Fruit fly (Drosophila melanogaster) whole organism, embryonic: ENCODE measurements around the gene CG16984.

Source experiments
- CG10267 ChIP-seq: fragments of 200-800 bp; sonication (Bioruptor generic); optimal IDR thresholded peaks from 2 replicates; lab custom pipeline; 2018; ENCODE audit warnings: missing biosample characterization, mild to moderate bottlenecking, missing genetic modification characterization, moderate library complexity
- CG11696 ChIP-seq: fragments of 200-800 bp; sonication (Bioruptor generic); IDR thresholded peaks from 2 replicates; pipeline ENCODE4 v1.3.6; 2022; ENCODE audit warnings: missing biosample characterization, missing genetic modification characterization
- CG12155 ChIP-seq: fragments of 200-800 bp; sonication (Bioruptor generic); optimal IDR thresholded peaks from 3 replicates; lab custom pipeline; 2016; ENCODE audit warnings: missing biosample characterization, missing genetic modification characterization
- CG12659 ChIP-seq: fragments of 200-800 bp; sonication (Bioruptor generic); optimal IDR thresholded peaks from 3 replicates; lab custom pipeline; 2017; ENCODE audit warnings: mild to moderate bottlenecking, missing biosample characterization, missing genetic modification reagents, missing genetic modification characterization
- CG14050 ChIP-seq: fragments of 200-800 bp; sonication (Bioruptor generic); IDR thresholded peaks from 3 replicates; pipeline ENCODE4 v1.3.6; 2022; ENCODE audit warnings: missing biosample characterization, missing genetic modification characterization
- CG14441 ChIP-seq: fragments of 200-800 bp; sonication (Bioruptor generic); IDR thresholded peaks from 2 replicates; pipeline ENCODE4 v1.3.6; 2022; ENCODE audit warnings: missing biosample characterization, missing genetic modification characterization
- CG14710 ChIP-seq: fragments of 200-800 bp; sonication (Bioruptor generic); optimal IDR thresholded peaks from 3 replicates; lab custom pipeline; 2019; ENCODE audit warnings: missing biosample characterization, mild to moderate bottlenecking, missing genetic modification characterization, moderate library complexity
- CG14860 ChIP-seq: fragments of 200-800 bp; sonication (Bioruptor generic); IDR thresholded peaks from 3 replicates; pipeline ENCODE4 v1.3.6; 2022; ENCODE audit warnings: missing biosample characterization, missing genetic modification characterization; ENCODE audit not compliant: partially characterized antibody
- CG15011 ChIP-seq: fragments of 200-800 bp; sonication (Bioruptor generic); optimal IDR thresholded peaks from 3 replicates; lab custom pipeline; 2018; ENCODE audit warnings: missing biosample characterization, mild to moderate bottlenecking, missing genetic modification characterization
- CG15696 ChIP-seq: fragments of 200-800 bp; sonication (Bioruptor generic); optimal IDR thresholded peaks from 2 replicates; lab custom pipeline; 2019; ENCODE audit warnings: missing biosample characterization, mild to moderate bottlenecking, missing genetic modification characterization, moderate library complexity
- CG16813 ChIP-seq: fragments of 200-800 bp; sonication (Bioruptor generic); IDR thresholded peaks from 3 replicates; pipeline ENCODE4 v1.3.6; 2022; ENCODE audit warnings: missing biosample characterization, missing genetic modification characterization; ENCODE audit not compliant: partially characterized antibody
- CG17385 ChIP-seq: fragments of 200-800 bp; sonication (Bioruptor generic); optimal IDR thresholded peaks from 3 replicates; lab custom pipeline; 2018; ENCODE audit warnings: missing biosample characterization, mild to moderate bottlenecking, missing genetic modification characterization
- CG17829 ChIP-seq: fragments of 200-800 bp; optimal IDR thresholded peaks from 2 replicates; lab custom pipeline; 2019; ENCODE audit warnings: missing biosample characterization, mild to moderate bottlenecking, missing genetic modification characterization, moderate library complexity
- CG1832 ChIP-seq: fragments of 200-800 bp; sonication (Bioruptor generic); optimal IDR thresholded peaks from 2 replicates; lab custom pipeline; 2017; ENCODE audit warnings: missing biosample characterization, mild to moderate bottlenecking, missing genetic modification characterization, inconsistent platforms
- CG18599 ChIP-seq: fragments of 200-800 bp; sonication (Bioruptor generic); optimal IDR thresholded peaks from 3 replicates; lab custom pipeline; 2017; ENCODE audit warnings: missing biosample characterization, missing genetic modification characterization, mild to moderate bottlenecking, moderate library complexity, missing genetic modification reagents
- CG30020 ChIP-seq: fragments of 200-800 bp; optimal IDR thresholded peaks from 2 replicates; lab custom pipeline; 2019; ENCODE audit warnings: missing biosample characterization, mild to moderate bottlenecking, missing genetic modification characterization, moderate library complexity
- CG3065 ChIP-seq: fragments of 200-800 bp; sonication (Bioruptor generic); optimal IDR thresholded peaks from 2 replicates; lab custom pipeline; 2016; ENCODE audit warnings: missing biosample characterization, missing genetic modification characterization
- CG31224 ChIP-seq: fragments of 200-800 bp; sonication (Bioruptor generic); IDR thresholded peaks from 2 replicates; pipeline ENCODE4 v1.3.6; 2022; ENCODE audit warnings: missing biosample characterization, missing genetic modification characterization
- CG32767 ChIP-seq: fragments of 200-800 bp; sonication (Bioruptor generic); IDR thresholded peaks from 2 replicates; pipeline ENCODE4 v1.3.6; 2022; ENCODE audit warnings: missing biosample characterization, missing genetic modification characterization
- CG4707 ChIP-seq: fragments of 200-800 bp; sonication (Bioruptor generic); optimal IDR thresholded peaks from 2 replicates; lab custom pipeline; 2018; ENCODE audit warnings: missing biosample characterization, mild to moderate bottlenecking, missing genetic modification characterization, moderate library complexity
- CG6791 ChIP-seq: fragments of 200-800 bp; sonication (Bioruptor generic); IDR thresholded peaks from 3 replicates; pipeline ENCODE4 v1.3.6; 2022; ENCODE audit warnings: missing biosample characterization, missing genetic modification characterization; ENCODE audit not compliant: partially characterized antibody
- CG8089 ChIP-seq: fragments of 200-800 bp; sonication (Bioruptor generic); optimal IDR thresholded peaks from 3 replicates; lab custom pipeline; 2016; ENCODE audit warnings: missing biosample characterization, missing genetic modification characterization
- CG8924 ChIP-seq: fragments of 200-800 bp; optimal IDR thresholded peaks from 3 replicates; lab custom pipeline; 2019; ENCODE audit warnings: missing biosample characterization, mild to moderate bottlenecking, missing genetic modification characterization, moderate library complexity
- Chrac-16 ChIP-seq: fragments of 200-800 bp; sonication (Bioruptor generic); optimal IDR thresholded peaks from 3 replicates; lab custom pipeline; 2016; ENCODE audit warnings: missing biosample characterization, missing genetic modification characterization
- D ChIP-seq, 2 experiments: fragments of 200-800 bp in 1 of 2; fragments of >200 bp in 1 of 2; sonication (Bioruptor generic) in 1 of 2; optimal IDR thresholded peaks; 2 replicates in 1 of 2; 3 replicates in 1 of 2; lab custom pipeline; 2017; ENCODE audit warnings: mild to moderate bottlenecking in 1 of 2, missing biosample characterization in 1 of 2, missing genetic modification characterization in 1 of 2, missing genetic modification reagents in 1 of 2
- Dfd ChIP-seq, 2 experiments: fragments of >200 bp; optimal IDR thresholded peaks; 2 replicates each; lab custom pipeline; 2017; ENCODE audit warnings: missing biosample characterization in 2 of 2, missing genetic modification characterization in 2 of 2
- Dref ChIP-seq: fragments of 200-800 bp; sonication (Bioruptor generic); IDR thresholded peaks from 2 replicates; pipeline ENCODE4 v1.3.6; 2022; ENCODE audit warnings: missing biosample characterization, missing genetic modification characterization
- Ets97D ChIP-seq: fragments of 200-800 bp; sonication (Bioruptor generic); optimal IDR thresholded peaks from 3 replicates; lab custom pipeline; 2016; ENCODE audit warnings: missing biosample characterization, missing genetic modification characterization
- Gug ChIP-seq: fragments of 200-800 bp; sonication (Bioruptor generic); IDR thresholded peaks from 4 replicates; pipeline ENCODE4 v1.3.6; 2022; ENCODE audit warnings: missing biosample characterization, missing genetic modification characterization
- Oaz ChIP-seq: fragments of 200-800 bp; sonication (Bioruptor generic); IDR thresholded peaks from 2 replicates; pipeline ENCODE4 v1.3.6; 2022; ENCODE audit warnings: missing biosample characterization, missing genetic modification characterization
- Six4 ChIP-seq: fragments of 200-800 bp; sonication (Bioruptor generic); optimal IDR thresholded peaks from 2 replicates; lab custom pipeline; 2016; ENCODE audit warnings: missing biosample characterization, missing genetic modification characterization
- Spps ChIP-seq: fragments of 200-800 bp; sonication (Bioruptor generic); optimal IDR thresholded peaks from 2 replicates; lab custom pipeline; 2018; ENCODE audit warnings: missing biosample characterization, mild to moderate bottlenecking, missing genetic modification characterization
- ara ChIP-seq: fragments of 200-800 bp; sonication (Bioruptor generic); IDR thresholded peaks from 2 replicates; pipeline ENCODE4 v1.3.6; 2022; ENCODE audit warnings: missing biosample characterization, missing genetic modification characterization
- ase ChIP-seq: fragments of 200-800 bp; sonication (Bioruptor generic); IDR thresholded peaks from 3 replicates; pipeline ENCODE4 v1.3.6; 2022; ENCODE audit warnings: missing biosample characterization, missing genetic modification characterization
- bowl ChIP-seq: fragments of 200-800 bp; sonication (Bioruptor generic); IDR thresholded peaks from 2 replicates; pipeline ENCODE4 v1.3.6; 2022; ENCODE audit warnings: missing biosample characterization, missing genetic modification characterization
- fd3F ChIP-seq: fragments of 200-800 bp; sonication (Bioruptor generic); optimal IDR thresholded peaks from 2 replicates; lab custom pipeline; 2018; ENCODE audit warnings: missing biosample characterization, mild to moderate bottlenecking, missing genetic modification characterization, moderate library complexity
- ham ChIP-seq: fragments of 200-800 bp; sonication (Bioruptor generic); IDR thresholded peaks from 2 replicates; pipeline ENCODE4 v1.3.6; 2022; ENCODE audit warnings: missing biosample characterization, missing genetic modification characterization
- klu ChIP-seq: fragments of 200-800 bp; sonication (Bioruptor generic); IDR thresholded peaks from 2 replicates; pipeline ENCODE4 v1.3.6; 2022; ENCODE audit warnings: missing biosample characterization, missing genetic modification characterization
- lab ChIP-seq: fragments of 200-800 bp; sonication (Bioruptor generic); optimal IDR thresholded peaks from 3 replicates; lab custom pipeline; 2017; ENCODE audit warnings: missing biosample characterization, missing genetic modification characterization, mild to moderate bottlenecking, moderate library complexity, missing genetic modification reagents
- lilli ChIP-seq: fragments of 200-800 bp; sonication (Bioruptor generic); optimal IDR thresholded peaks from 3 replicates; lab custom pipeline; 2016; ENCODE audit warnings: missing biosample characterization, missing genetic modification characterization
- phol ChIP-seq: fragments of 200-800 bp; sonication (Bioruptor generic); optimal IDR thresholded peaks from 3 replicates; lab custom pipeline; 2018; ENCODE audit warnings: missing biosample characterization, mild to moderate bottlenecking, missing genetic modification characterization, moderate library complexity
- pnt ChIP-seq: fragments of 200-800 bp; sonication (Bioruptor generic); optimal IDR thresholded peaks from 3 replicates; lab custom pipeline; 2016; ENCODE audit warnings: missing biosample characterization, missing genetic modification characterization
- pum ChIP-seq: fragments of 200-800 bp; sonication (Bioruptor generic); optimal IDR thresholded peaks from 2 replicates; lab custom pipeline; 2016; ENCODE audit warnings: missing biosample characterization, missing genetic modification characterization
- sd ChIP-seq: fragments of 200-800 bp; sonication (Bioruptor generic); optimal IDR thresholded peaks from 3 replicates; lab custom pipeline; 2018; ENCODE audit warnings: missing biosample characterization, mild to moderate bottlenecking, missing genetic modification characterization, moderate library complexity
- tgo ChIP-seq: fragments of 200-800 bp; sonication (Bioruptor generic); IDR thresholded peaks from 3 replicates; pipeline ENCODE4 v1.3.6; 2022; ENCODE audit warnings: missing biosample characterization, missing genetic modification characterization
- tin ChIP-seq: fragments of 200-800 bp; sonication (Bioruptor generic); optimal IDR thresholded peaks from 3 replicates; lab custom pipeline; 2016; ENCODE audit warnings: missing biosample characterization, missing genetic modification characterization
- zen2 ChIP-seq: fragments of 200-800 bp; sonication (Bioruptor generic); IDR thresholded peaks from 3 replicates; pipeline ENCODE4 v1.3.6; 2022; ENCODE audit warnings: missing biosample characterization, missing genetic modification characterization; ENCODE audit not compliant: partially characterized antibody

Gene CG16984

DNA sequence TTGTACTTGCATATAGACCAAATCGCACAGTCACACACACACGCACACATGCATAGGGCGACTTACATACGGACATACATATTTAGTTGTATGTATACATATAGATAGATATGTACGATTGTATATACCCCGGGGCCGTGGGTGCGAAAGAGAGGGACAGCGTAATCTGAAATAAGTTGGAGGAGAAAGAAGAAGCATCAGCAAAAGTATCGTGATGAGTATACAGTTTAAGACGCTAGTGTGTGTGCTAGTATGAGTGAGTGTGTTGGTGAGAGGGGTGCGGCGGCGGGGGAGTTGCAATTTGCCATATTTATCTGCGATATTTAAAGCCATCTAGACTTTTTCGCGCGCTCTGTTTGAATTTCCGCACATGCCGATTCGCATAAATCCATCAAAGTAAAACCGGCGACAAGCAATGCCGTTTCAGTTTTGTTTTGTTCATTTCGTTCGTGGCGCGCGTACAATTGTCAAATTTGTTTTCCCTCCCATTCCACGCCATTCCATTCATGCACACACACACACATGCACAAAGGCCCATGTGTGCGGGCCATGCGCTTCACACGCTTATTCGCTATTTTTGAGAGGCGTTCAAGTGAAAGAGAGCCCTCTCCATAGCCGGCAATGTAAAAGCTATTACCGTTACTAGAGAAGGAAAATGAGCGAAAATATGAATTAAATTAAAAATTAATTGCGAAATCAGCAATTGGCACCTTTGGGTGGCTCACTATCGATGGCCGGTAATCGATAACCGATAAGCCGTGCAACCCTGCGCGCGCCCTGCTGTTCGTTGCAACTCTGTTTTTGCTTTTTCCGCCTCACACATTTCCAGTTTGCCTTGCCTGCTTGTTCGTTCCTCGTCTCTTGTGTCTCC, 39.6 kb downstream of the CG16984 start (continued):
- peak; percentile 77 for TF ChIP-seq CG16813 (GFP tag; lab: Robert Waterston, UW)
- peak; percentile 78 for TF ChIP-seq CG17829 (tag; lab: Kevin White, UChicago)
- peak; percentile 74 for TF ChIP-seq phol (tag; lab: Kevin White, UChicago)
- TF ChIP-seq CG17385 (GFP tag; lab: Kevin White, UChicago) = peak; percentile 94
- peak; percentile 61 for TF ChIP-seq CG30020 (tag; lab: Kevin White, UChicago)
- TF ChIP-seq klu (GFP tag; lab: Robert Waterston, UW) = no peak
- peak; percentile 85 for TF ChIP-seq CG6791 (GFP tag; lab: Robert Waterston, UW)
- TF ChIP-seq CG14860 (GFP tag; lab: Robert Waterston, UW) = peak; percentile 83
- TF ChIP-seq tin (GFP tag; lab: Kevin White, UChicago) = peak; percentile 69
- TF ChIP-seq CG15011 (GFP tag; lab: Kevin White, UChicago) = peak; percentile 85
- no peak; the same call in 1 of the 2 replicates for TF ChIP-seq bowl
- peak; percentile 51 for TF ChIP-seq Chrac-16 (GFP tag; lab: Kevin White, UChicago)
- TF ChIP-seq D (optimal IDR thresholded peaks at IDR 0.05; lab: Kevin White, UChicago) = no peak
- peak; percentile 67 for TF ChIP-seq D (GFP tag; optimal IDR thresholded peaks at IDR 0.05; lab: Kevin White, UChicago)
- TF ChIP-seq CG15696 (tag; lab: Kevin White, UChicago) = peak; percentile 49
- peak; percentile 12 for TF ChIP-seq pnt (GFP tag; lab: Kevin White, UChicago)
- TF ChIP-seq pum = peak; percentile 47
- peak; percentile 42 for TF ChIP-seq CG1832 (GFP tag; lab: Kevin White, UChicago)
- peak; percentile 81 for TF ChIP-seq CG10267
- TF ChIP-seq CG8089 (GFP tag; lab: Kevin White, UChicago) = peak; percentile 79
- peak; percentile 68 for TF ChIP-seq tgo (GFP tag; lab: Robert Waterston, UW)
- TF ChIP-seq CG12155 = peak; percentile 63
- 0 out of 3 replicates have a peak, but pooled peaks have one; percentile 56 for TF ChIP-seq zen2 (GFP tag; lab: Robert Waterston, UW)
- TF ChIP-seq Dref (GFP tag; lab: Robert Waterston, UW) = peak; percentile 95
- peak; percentile 73 for TF ChIP-seq fd3F (GFP tag; lab: Kevin White, UChicago)
- peak; percentile 72 for TF ChIP-seq ase
- TF ChIP-seq ham (GFP tag; lab: Robert Waterston, UW) = peak; percentile 44; the same call in 1 of the 2 replicates
- TF ChIP-seq CG14050 (GFP tag; lab: Robert Waterston, UW) = peak; percentile 75; the same call in 2 of the 3 replicates
- peak; percentile 61 for TF ChIP-seq Oaz
- TF ChIP-seq CG32767 (GFP tag; lab: Robert Waterston, UW) = peak; percentile 85
- peak; percentile 68 for TF ChIP-seq CG14441 (GFP tag; lab: Robert Waterston, UW)
- 0 out of 4 replicates have a peak, but pooled peaks have one; percentile 33 for TF ChIP-seq Gug (GFP tag; lab: Robert Waterston, UW)
- TF ChIP-seq CG31224 (GFP tag; lab: Robert Waterston, UW) = peak; percentile 75
- no peak for TF ChIP-seq Dfd (GFP tag; optimal IDR thresholded peaks at IDR 0.05; lab: Kevin White, UChicago)
- TF ChIP-seq CG14710 (tag; lab: Kevin White, UChicago) = peak; percentile 78
- peak; percentile 96 for TF ChIP-seq lab (GFP tag; lab: Kevin White, UChicago)
- TF ChIP-seq sd (tag; lab: Kevin White, UChicago) = peak; percentile 39
- peak; percentile 47 for TF ChIP-seq CG8924 (tag; lab: Kevin White, UChicago)
- TF ChIP-seq CG18599 (GFP tag; lab: Kevin White, UChicago) = peak; percentile 89
- peak; percentile 19 for TF ChIP-seq Spps (tag; lab: Kevin White, UChicago)
- TF ChIP-seq CG11696 (GFP tag; lab: Robert Waterston, UW) = peak; percentile 70
- TF ChIP-seq ara = peak; percentile 75
- peak; percentile 95 for TF ChIP-seq CG12659 (GFP tag; lab: Kevin White, UChicago)
- TF ChIP-seq Ets97D (GFP tag; lab: Kevin White, UChicago) = peak; percentile 98
- TF ChIP-seq Six4 (GFP tag; lab: Kevin White, UChicago) = peak; percentile 69
- peak; percentile 53 for TF ChIP-seq CG4707
- peak; percentile 80 for TF ChIP-seq lilli (GFP tag; lab: Kevin White, UChicago)
- TF ChIP-seq CG3065 (GFP tag; lab: Kevin White, UChicago) = peak; percentile 58
